Worm (Caenorhabditis elegans) whole organism, L4/young adult: ENCODE measurements around the gene F13E9.19.

Source experiments
- W03F9.2 ChIP-seq: fragments of 150-350 bp; optimal IDR thresholded peaks from 2 replicates; lab custom pipeline; 2014; ENCODE audit warnings: missing biosample characterization, missing genetic modification characterization
- dao-5 ChIP-seq: sonication (generic microtip); optimal IDR thresholded peaks from 2 replicates; lab custom pipeline; 2016; ENCODE audit warnings: missing genotype, missing genetic modification characterization, moderate library complexity, missing compliant biosample characterization
- him-1 ChIP-seq: sonication (generic microtip); optimal IDR thresholded peaks from 2 replicates; lab custom pipeline; 2016; ENCODE audit warnings: missing genotype, missing genetic modification reagents, missing genetic modification characterization, missing compliant biosample characterization

F13E9.19 gene

ce11 chrIV:10874527-10874926, 24.7 kb upstream of the F13E9.19 start, which contains the start of gene F13E9.12:
Gene F13E9.12, minus strand, starts transcription at chrIV:10874627.
- no peak for TF ChIP-seq W03F9.2 (tag; lab: Kevin White, UChicago)
- TF ChIP-seq him-1: no peak
- TF ChIP-seq dao-5: no peak

- TF ChIP-seq him-1 (no peak), dao-5 (no peak), W03F9.2 (tag; lab: Kevin White, UChicago) (no peak)
Observed at ce11 chrIV:10876844-10877243, 22.4 kb upstream of the F13E9.19 start, which contains the start of gene fipr-14. Gene fipr-14, plus strand, starts transcription at chrIV:10877144.

DNA sequence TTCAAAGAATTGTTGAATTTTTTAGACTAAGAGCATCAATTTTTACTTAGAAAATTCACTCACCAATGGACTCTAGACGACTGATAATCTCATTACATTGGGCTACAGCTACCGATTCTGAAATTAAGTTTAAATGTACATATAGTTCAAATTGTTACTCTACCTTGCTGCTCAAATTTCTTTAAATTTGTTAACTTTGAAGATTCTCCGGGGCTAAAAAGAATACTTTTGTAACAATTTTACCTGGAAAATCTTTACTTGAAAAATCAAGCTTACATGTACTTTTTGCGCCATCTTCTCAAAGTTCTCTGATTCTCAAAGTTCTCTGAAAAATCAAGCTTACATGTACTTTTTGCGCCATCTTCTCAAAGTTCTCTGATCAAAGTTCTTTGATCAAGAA, 19.7 kb upstream of the F13E9.19 start, which contains the start of gene sdz-13:
sdz-13 (minus strand) TSS at position 101 of the 400 bp plus-strand sequence.
- no peak for TF ChIP-seq W03F9.2 (tag; lab: Kevin White, UChicago)
- no peak for TF ChIP-seq dao-5
- TF ChIP-seq him-1: no peak

ce11 chrIV:10880264-10880663, 18.9 kb upstream of the F13E9.19 start, which contains the start of gene fipr-15:
Gene fipr-15, plus strand, starts transcription at chrIV:10880564.
- no peak for TF ChIP-seq W03F9.2 (tag; lab: Kevin White, UChicago)

DNA sequence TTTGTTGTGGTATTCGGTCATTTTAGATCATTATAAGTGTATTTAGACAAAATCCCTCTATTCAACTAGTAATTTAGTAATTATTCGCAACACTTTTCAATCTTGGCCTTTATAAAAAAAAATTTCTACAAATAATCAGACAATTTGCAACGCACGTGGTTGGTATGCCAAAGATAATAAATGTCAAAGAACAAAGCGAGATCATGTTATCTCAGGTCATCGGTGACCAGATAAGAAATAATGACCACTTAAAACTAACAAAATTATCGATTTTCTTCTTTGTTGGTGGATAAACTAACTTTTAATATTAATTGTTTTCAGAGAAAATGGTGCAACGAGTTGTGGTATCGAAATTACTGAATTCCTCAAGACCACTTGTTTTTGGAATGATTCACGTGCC, 18.0 kb upstream of the F13E9.19 start, which contains the start of gene F13E9.13:
F13E9.13 (plus strand) TSS at position 317 of the 400 bp plus-strand sequence.
- TF ChIP-seq W03F9.2 (tag; lab: Kevin White, UChicago) (no peak), him-1 (no peak), dao-5 (no peak)

- TF ChIP-seq him-1: no peak
- TF ChIP-seq W03F9.2 (tag; lab: Kevin White, UChicago): no peak
- no peak for TF ChIP-seq dao-5
Observed at ce11 chrIV:10884263-10884662, 14.9 kb upstream of the F13E9.19 start, which contains the start of gene F13E9.5. Gene F13E9.5, minus strand, starts transcription at chrIV:10884363.

ce11 chrIV:10885915-10886314, 13.3 kb upstream of the F13E9.19 start, which contains the start of gene srlf-11:
Gene srlf-11, minus strand, starts transcription at chrIV:10886015.
- no peak for TF ChIP-seq him-1
- TF ChIP-seq W03F9.2 (tag; lab: Kevin White, UChicago): no peak
- TF ChIP-seq dao-5: no peak

- TF ChIP-seq dao-5: no peak
- TF ChIP-seq him-1: no peak
- no peak for TF ChIP-seq W03F9.2 (tag; lab: Kevin White, UChicago)
Observed at ce11 chrIV:10887285-10887684, 11.9 kb upstream of the F13E9.19 start, which contains the start of gene F13E9.16. Gene F13E9.16, minus strand, starts transcription at chrIV:10887385.

DNA sequence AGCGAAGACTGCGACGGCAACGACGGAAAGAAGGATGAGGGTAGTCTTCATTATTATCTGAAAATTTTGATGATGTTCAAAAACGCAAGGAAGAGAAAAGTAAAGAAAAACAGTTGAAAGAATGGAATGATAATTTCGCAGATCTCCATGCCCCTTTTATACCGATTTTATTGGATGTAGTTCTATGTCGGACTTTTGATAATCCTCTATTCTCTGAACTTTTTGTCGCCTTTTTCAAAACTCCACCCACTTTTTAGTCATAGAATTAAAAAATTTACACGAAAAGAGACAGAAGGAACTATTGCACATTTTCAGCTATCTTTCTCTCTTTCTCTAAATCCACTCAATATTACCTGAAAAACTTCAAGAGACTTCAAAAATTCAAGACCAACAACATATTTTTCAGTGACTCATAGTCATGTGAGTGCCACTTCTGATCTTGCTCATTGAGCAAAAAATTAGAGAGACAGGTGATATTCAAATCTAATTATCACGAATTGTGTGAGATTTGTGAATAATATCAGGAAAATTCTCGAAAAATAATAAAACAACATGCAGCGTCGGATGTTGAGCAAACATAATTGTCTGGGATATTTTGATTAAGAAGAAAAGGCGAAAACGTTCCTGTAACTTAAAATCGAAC, 9.3 kb upstream of the F13E9.19 start, which contains the start of gene F13E9.15:
F13E9.15 (minus strand) TSS at position 51 of the 643 bp plus-strand sequence.
- TF ChIP-seq dao-5 (no peak), W03F9.2 (tag; lab: Kevin White, UChicago) (no peak), him-1 (no peak)

- TF ChIP-seq him-1 (no peak), dao-5 (no peak), W03F9.2 (tag; lab: Kevin White, UChicago) (no peak)
Observed at ce11 chrIV:10891993-10892392, 7.2 kb upstream of the F13E9.19 start, which contains the start of gene srlf-12. Gene srlf-12, minus strand, starts transcription at chrIV:10892093.

DNA sequence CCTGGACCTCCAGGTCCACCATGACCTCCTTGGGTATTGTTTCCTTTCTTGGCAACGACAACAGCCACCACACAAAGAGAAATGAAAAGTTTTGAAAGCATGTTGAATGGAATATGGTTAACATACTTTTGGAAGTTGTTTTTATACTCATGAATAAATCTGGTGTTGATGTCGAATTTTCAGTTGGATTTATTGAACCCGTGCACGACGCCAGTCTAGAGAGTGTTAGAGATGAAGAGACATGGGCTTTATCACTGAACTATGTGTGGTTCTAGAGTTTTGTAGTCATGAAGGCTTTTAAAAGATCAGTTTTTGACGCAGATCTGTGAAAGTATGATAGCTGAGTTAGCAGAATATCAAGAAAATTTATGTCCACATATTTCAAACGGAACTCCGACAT, 5.0 kb upstream of the F13E9.19 start, which contains the start of gene srlf-14:
srlf-14 (minus strand) TSS at position 101 of the 400 bp plus-strand sequence.
- TF ChIP-seq dao-5 (no peak), W03F9.2 (tag; lab: Kevin White, UChicago) (no peak), him-1 (no peak)

DNA sequence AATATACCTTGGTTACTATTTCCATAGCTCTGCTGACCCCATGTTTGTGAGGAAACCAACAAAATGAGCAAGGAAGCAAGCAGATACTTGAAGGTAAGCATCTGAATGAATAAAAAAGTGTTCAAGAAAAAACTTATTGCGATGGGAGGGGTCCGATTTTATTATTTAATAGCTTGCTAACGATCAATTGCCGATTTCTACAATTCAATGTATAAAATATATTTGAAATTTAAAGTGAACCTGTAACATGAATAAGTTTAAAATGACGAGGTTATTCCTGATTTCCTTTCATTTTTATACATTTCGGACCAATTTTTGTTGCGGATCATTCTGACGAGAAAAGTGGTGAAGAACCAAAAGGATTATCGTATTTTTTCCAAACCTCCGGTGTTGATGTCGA, 2.7 kb upstream of the F13E9.19 start, which contains the start of gene srlf-13:
srlf-13 (minus strand) TSS at position 101 of the 400 bp plus-strand sequence.
- TF ChIP-seq W03F9.2 (tag; lab: Kevin White, UChicago) (no peak), him-1 (no peak), dao-5 (no peak)

- TF ChIP-seq W03F9.2 (tag; lab: Kevin White, UChicago): no peak
- TF ChIP-seq him-1: no peak
- no peak for TF ChIP-seq dao-5
Observed at ce11 chrIV:10898160-10898559, 1.0 kb upstream of the F13E9.19 start.

DNA sequence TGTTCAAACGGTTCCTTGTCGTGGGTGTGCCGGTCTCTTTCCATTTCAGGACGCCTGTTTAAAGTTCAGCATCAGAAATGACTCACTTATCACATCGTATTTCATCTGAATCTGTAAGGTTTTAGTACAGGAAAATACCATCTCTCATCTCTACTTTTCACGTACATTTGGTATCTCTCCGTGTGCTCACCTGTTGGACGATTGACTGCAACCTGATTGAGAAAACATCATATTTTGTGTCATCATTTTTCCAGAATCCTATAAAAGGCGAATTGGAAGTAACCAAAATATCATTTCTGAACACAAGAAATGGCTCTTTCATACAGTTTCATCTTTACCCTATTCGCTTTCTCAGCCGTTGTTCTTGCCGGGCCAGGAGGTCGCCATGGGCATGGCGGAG, 877 bp downstream of the F13E9.19 start, which contains the start of gene srlf-30:
srlf-30 (plus strand) TSS at position 301 of the 400 bp plus-strand sequence.
- TF ChIP-seq him-1 (no peak), W03F9.2 (tag; lab: Kevin White, UChicago) (no peak), dao-5 (no peak)

ce11 chrIV:10902476-10902875, 3.3 kb downstream of the F13E9.19 start:
- no peak for TF ChIP-seq W03F9.2 (tag; lab: Kevin White, UChicago)
- no peak for TF ChIP-seq dao-5
- no peak for TF ChIP-seq him-1
